Fruit fly (Drosophila melanogaster) whole organism, pupa: ENCODE measurements around the gene fzr.

Source experiments
- CG12605 ChIP-seq: fragments of 200-800 bp; sonication (Bioruptor generic); IDR thresholded peaks from 2 replicates; pipeline ENCODE4 v1.3.6; 2022; ENCODE audit warnings: missing biosample characterization, missing genetic modification characterization
- CG13204 ChIP-seq: fragments of 200-800 bp; sonication (Bioruptor generic); optimal IDR thresholded peaks from 2 replicates; lab custom pipeline; 2018; ENCODE audit warnings: missing biosample characterization, mild to moderate bottlenecking, missing genetic modification characterization, moderate library complexity
- CG15710 ChIP-seq: fragments of 200-800 bp; sonication (Bioruptor generic); optimal IDR thresholded peaks from 2 replicates; lab custom pipeline; 2018; ENCODE audit warnings: missing biosample characterization, mild to moderate bottlenecking, missing genetic modification characterization, moderate library complexity
- CG17806 ChIP-seq: fragments of 200-800 bp; sonication (Bioruptor generic); optimal IDR thresholded peaks from 2 replicates; lab custom pipeline; 2018; ENCODE audit warnings: missing biosample characterization, mild to moderate bottlenecking, missing genetic modification characterization, moderate library complexity
- CG34367 ChIP-seq: fragments of 200-800 bp; sonication (Bioruptor generic); optimal IDR thresholded peaks from 2 replicates; lab custom pipeline; 2018; ENCODE audit warnings: missing biosample characterization, mild to moderate bottlenecking, missing genetic modification characterization
- CG4496 ChIP-seq: fragments of 200-800 bp; sonication (Bioruptor generic); IDR thresholded peaks from 3 replicates; pipeline ENCODE4 v1.3.6; 2022; ENCODE audit warnings: missing biosample characterization, missing genetic modification characterization
- CG8301 ChIP-seq: fragments of 200-800 bp; sonication (Bioruptor generic); optimal IDR thresholded peaks from 2 replicates; lab custom pipeline; 2018; ENCODE audit warnings: missing biosample characterization, mild to moderate bottlenecking, missing genetic modification characterization
- CG9948 ChIP-seq: fragments of 200-800 bp; sonication (Bioruptor generic); optimal IDR thresholded peaks from 2 replicates; lab custom pipeline; 2018; ENCODE audit warnings: missing biosample characterization, mild to moderate bottlenecking, missing genetic modification characterization, moderate library complexity
- Ets98B ChIP-seq: fragments of 200-800 bp; sonication (Bioruptor generic); IDR thresholded peaks from 2 replicates; pipeline ENCODE4 v1.3.6; 2022; ENCODE audit warnings: missing biosample characterization, missing genetic modification characterization
- Pif1A ChIP-seq: fragments of 200-800 bp; sonication (Bioruptor generic); optimal IDR thresholded peaks from 3 replicates; lab custom pipeline; 2016; ENCODE audit warnings: missing biosample characterization, missing genetic modification characterization
- Pif1B ChIP-seq: fragments of 200-800 bp; sonication (Bioruptor generic); optimal IDR thresholded peaks from 3 replicates; lab custom pipeline; 2016; ENCODE audit warnings: missing biosample characterization, missing genetic modification characterization

DNA sequence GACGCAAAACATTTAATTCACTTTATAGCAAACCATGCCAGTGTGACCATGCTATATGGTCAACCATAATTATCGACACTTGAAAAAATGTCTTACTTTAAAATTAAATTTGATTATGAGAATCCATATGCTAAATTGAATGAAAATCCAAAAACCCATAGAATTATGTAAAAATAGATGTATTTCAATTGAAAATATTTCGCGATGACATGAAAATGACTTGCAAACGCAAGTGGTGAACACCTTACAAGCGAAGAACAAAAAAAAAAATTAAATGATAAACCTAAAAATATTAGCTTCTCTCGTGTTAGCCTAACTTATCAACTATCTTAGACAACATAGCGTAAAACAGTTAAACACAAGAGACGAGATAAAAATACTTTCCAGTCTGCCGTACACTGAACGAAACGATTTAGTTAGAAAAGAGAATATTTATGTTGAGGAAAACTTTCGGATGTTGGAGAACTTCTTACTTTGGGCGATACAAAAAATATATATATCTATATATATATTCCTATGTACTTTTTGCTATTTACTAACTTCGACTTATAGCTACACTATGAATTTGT, 560 bp upstream of the fzr start:
- TF ChIP-seq Pif1B (GFP tag; lab: Kevin White, UChicago), result peak; percentile 51
- TF ChIP-seq CG12605 (GFP tag; lab: Robert Waterston, UW), result no peak
- peak; percentile 51 for TF ChIP-seq CG34367 (tag; lab: Kevin White, UChicago)
- peak; percentile 75 for TF ChIP-seq CG4496 (GFP tag; lab: Robert Waterston, UW)
- peak; percentile 45 for TF ChIP-seq CG9948 (tag; lab: Kevin White, UChicago)
- TF ChIP-seq CG13204 (GFP tag; lab: Kevin White, UChicago), result no peak
- peak; percentile 36 for TF ChIP-seq Ets98B
- peak; percentile 64 for TF ChIP-seq Pif1A (GFP tag; lab: Kevin White, UChicago)
- peak; percentile 44 for TF ChIP-seq CG15710
- TF ChIP-seq CG17806 (tag; lab: Kevin White, UChicago), result peak; percentile 56
- peak; percentile 55 for TF ChIP-seq CG8301 (tag; lab: Kevin White, UChicago)
